Worm (Caenorhabditis elegans) whole organism, young adult: ENCODE results near the gene oac-24.

Source experiments
- B0019.2 ChIP-seq: fragments of 200-800 bp; sonication (Bioruptor generic); conservative IDR thresholded peaks from 2 replicates; pipeline ENCODE4 v1.3.6; 2022; ENCODE audit warnings: missing genetic modification reagents, missing genetic modification characterization, missing compliant biosample characterization
- D2030.7 ChIP-seq: fragments of 200-800 bp; sonication (Bioruptor generic); IDR thresholded peaks from 2 replicates; pipeline ENCODE4 v1.3.6; 2022; ENCODE audit warnings: missing genetic modification reagents, missing genetic modification characterization, missing compliant biosample characterization
- cebp-2 ChIP-seq: fragments of 200-800 bp; sonication (Bioruptor generic); IDR thresholded peaks from 2 replicates; pipeline ENCODE4 v1.3.6; 2022; ENCODE audit warnings: missing genetic modification characterization, missing compliant biosample characterization
- hsf-1 ChIP-seq: fragments of 200-800 bp; sonication (Bioruptor generic); IDR thresholded peaks from 2 replicates; pipeline ENCODE4 v1.3.6; 2022; ENCODE audit warnings: missing genetic modification reagents, missing genetic modification characterization, missing compliant biosample characterization
- madf-3 ChIP-seq: fragments of 200-800 bp; sonication (Bioruptor generic); IDR thresholded peaks from 2 replicates; pipeline ENCODE4 v1.3.6; 2022; ENCODE audit warnings: missing genetic modification reagents, missing genetic modification characterization, missing compliant biosample characterization
- pha-4 ChIP-seq: fragments of 150-350 bp; sonication (generic microtip); optimal IDR thresholded peaks from 2 replicates; lab custom pipeline; 2014; ENCODE audit warnings: missing biosample characterization, missing genetic modification reagents, missing genetic modification characterization
- snpc-1.3 ChIP-seq: sonication (generic microtip); optimal IDR thresholded peaks from 2 replicates; lab custom pipeline; 2017; ENCODE audit warnings: missing genetic modification characterization, mild to moderate bottlenecking, missing compliant biosample characterization, antibody characterized with exemption, moderate library complexity, missing genotype, missing genetic modification reagents; ENCODE audit not compliant: insufficient read depth
- snpc-3.4 ChIP-seq: sonication (generic microtip); optimal IDR thresholded peaks from 2 replicates; lab custom pipeline; 2017; ENCODE audit warnings: missing genetic modification characterization, mild to moderate bottlenecking, missing compliant biosample characterization, antibody characterized with exemption, moderate library complexity, missing genotype, missing genetic modification reagents
- unc-130 ChIP-seq: sonication (generic microtip); optimal IDR thresholded peaks from 2 replicates; lab custom pipeline; 2016; ENCODE audit warnings: missing genetic modification reagents, missing genetic modification characterization, missing compliant biosample characterization
- unc-62 ChIP-seq: fragments of 150-350 bp; optimal IDR thresholded peaks from 2 replicates; lab custom pipeline; 2014; ENCODE audit warnings: missing biosample characterization, missing genetic modification reagents, missing genetic modification characterization

DNA sequence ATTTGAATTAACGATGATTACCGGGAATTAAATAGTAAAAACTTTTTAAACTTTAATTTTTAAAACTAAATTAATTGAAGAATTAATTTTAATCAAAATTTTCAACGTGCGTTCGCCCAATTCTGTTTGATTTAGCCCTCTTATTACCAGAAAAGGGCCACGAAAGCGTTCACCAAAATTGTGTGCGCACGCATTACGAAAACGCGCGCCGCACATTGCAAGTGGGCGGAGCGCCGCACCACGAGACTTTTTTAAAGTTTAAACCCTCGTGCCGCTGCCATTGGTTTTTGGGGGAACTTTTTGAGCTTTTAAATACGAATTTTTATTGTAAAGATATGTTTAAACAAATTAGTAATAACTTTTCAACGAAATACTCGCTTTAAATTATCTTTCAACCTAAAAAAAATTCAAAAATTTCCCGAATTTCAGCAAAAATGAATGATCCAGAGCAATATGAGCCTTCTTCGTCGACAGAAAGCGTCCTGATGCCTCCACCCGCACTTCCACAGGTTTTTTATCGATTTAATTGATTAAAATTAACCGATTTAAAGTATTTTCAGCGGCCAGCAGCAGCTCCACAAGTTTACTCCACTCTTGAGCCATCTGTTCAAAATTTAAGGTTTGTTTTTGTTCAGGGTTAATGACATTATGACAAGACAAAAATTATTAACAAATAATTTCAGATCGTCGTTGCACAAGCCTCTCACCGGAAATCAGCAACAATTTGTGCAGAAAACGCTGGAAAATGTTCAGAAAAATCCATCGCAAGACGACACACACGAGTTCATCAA lies 23.7 kb upstream of the oac-24 start, which contains the start of gene taf-10:
- TF ChIP-seq hsf-1 (GFP tag; lab: Robert Waterston, UW) (no peak), unc-130 (GFP tag; lab: Kevin White, UChicago) (no peak), snpc-3.4 (tag; lab: Kevin White, UChicago) (no peak), madf-3 (GFP tag; lab: Robert Waterston, UW) (no peak), pha-4 (tag; lab: Kevin White, UChicago) (no peak), unc-62 (no peak), cebp-2 (GFP tag; lab: Robert Waterston, UW) (no peak), snpc-1.3 (tag; lab: Kevin White, UChicago) (no peak), B0019.2 (GFP tag; lab: Robert Waterston, UW) (no peak), D2030.7 (GFP tag; lab: Robert Waterston, UW) (no peak)
